Worm (Caenorhabditis elegans): ENCODE measurements around the gene ZC190.7.
"Not testable (repeated sequence)": the region's sequence is repeated elsewhere in the genome, so short reads cannot be mapped to it uniquely, and the experiment has no call there.

Gene ZC190.7

DNA sequence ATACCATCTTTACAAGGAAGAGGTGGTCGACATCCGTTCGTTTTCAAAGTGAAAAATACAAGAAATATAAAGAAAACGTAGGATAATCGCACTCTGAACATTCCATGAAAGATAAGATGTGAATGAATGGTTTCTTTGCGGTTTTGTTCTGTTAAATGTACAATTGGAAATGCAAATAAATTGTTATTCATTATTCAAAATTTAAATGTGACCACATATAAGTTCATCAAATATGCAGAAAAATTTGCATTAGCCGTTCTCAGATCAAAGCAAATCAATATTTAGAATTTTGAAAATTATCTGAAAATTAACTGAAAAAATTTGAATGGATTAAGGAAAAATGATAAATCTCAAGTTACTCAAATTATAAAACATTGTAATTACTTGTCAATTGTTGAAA lies 25.2 kb upstream of the ZC190.7 start, which contains the start of gene ZC178.2:
TSS of gene ZC178.2 (minus strand) at position 101 of the 400 bp plus-strand sequence.
- no peak for TF ChIP-seq Y75B8A.6 (GFP tag; IDR thresholded peaks at IDR 0.05)
- no peak for TF ChIP-seq unc-130 (GFP tag; optimal IDR thresholded peaks at IDR 0.05)
- no peak for TF ChIP-seq aha-1 (tag)
- TF ChIP-seq nhr-111 (GFP tag; optimal IDR thresholded peaks at IDR 0.05) = no peak

DNA sequence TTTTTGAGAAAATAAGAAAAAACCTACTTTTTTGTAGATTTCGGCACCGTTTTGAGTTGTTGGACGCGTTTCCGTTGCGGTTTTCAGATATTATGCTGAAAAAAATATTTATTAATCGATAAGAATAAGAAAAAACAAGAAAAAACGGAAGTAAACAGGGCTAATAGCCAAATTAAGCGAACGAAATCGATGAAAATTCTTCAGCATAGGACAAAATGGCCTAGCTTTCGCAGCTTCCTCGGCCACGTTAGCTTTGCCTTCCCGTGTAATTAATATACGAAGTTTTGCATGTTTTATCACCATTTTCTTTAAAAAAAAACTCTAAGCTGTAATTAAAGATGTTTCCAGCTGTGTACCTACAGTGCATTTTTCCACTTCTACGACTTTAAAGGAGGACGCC lies 9.6 kb upstream of the ZC190.7 start, which contains the start of gene ZC190.10:
TSS of gene ZC190.10 (minus strand) at position 101 of the 400 bp plus-strand sequence.
- not testable (repeated sequence) for TF ChIP-seq ceh-20 (GFP tag; IDR thresholded peaks at IDR 0.05); unc-39 (tag; optimal IDR thresholded peaks at IDR 0.05); nhr-25 (tag; optimal IDR thresholded peaks at IDR 0.05; ENCODE audit: borderline replicate concordance, insufficient read depth)

DNA sequence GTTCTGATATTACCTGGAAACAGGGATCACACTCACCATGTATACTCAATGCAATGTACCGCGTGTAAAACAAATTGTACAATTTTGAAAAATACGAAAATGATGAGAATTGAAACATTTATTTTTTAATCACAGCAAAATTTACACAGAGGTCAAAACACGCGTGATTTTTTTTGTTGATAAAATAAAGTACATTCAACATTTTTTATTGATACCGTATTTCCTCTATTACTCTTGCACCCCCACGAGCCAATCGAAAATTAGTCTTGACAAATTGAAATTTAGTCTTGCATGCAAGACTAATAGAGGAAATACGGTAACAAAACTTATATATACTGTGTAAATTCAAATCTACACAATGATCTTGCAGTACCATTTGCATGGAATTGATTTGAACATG lies 1.0 kb upstream of the ZC190.7 start, which contains the start of gene ZC190.8:
TSS of gene ZC190.8 (minus strand) at position 101 of the 400 bp plus-strand sequence.
- peak; percentile 23 for TF ChIP-seq aha-1 (tag)
- TF ChIP-seq mdl-1 (tag; optimal IDR thresholded peaks at IDR 0.05) = no peak

DNA sequence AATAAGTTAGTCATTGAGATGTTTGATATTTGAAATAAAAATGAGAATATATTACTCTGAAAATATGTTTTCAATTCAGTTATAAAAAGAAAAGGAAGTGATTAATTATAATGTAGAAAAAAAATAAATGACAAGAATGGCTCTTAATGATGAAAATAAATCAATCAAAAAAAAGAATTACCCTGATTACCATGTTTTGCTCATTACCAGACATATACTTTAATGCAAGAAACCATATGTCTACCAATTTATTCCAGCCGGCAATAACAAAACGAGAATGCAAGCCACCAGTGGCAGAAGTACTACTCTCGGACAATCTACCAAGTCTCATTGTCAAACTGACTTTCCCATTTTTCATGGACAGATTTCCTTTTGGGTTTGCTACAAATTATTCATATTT lies 2.9 kb downstream of the ZC190.7 start:
- TF ChIP-seq arid-1 (GFP tag; conservative IDR thresholded peaks at IDR 0.05) = no peak
- no peak for TF ChIP-seq Y48G9A.11 (GFP tag; IDR thresholded peaks at IDR 0.05)

DNA sequence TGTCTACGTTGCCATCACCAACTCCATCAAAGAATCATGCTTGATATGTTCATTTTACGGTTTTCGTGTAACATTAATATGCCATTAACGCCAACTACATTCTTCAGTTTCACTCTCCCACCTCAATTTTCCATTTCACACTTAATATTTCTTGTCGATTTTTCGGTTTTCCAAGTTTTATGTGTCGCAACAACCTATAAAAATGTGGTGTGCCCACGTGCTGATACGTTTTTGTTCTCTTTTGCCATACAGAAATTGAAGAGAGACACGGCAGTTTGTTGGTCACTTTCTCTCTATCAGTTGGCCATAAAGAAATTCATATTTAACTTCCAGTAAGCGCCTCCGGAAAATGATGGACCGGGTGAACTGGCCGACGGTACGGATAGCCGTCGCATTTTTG lies 3.9 kb downstream of the ZC190.7 start, which contains the start of gene cln-3.3:
TSS of gene cln-3.3 (plus strand) at position 334 of the 400 bp plus-strand sequence.
- no peak for TF ChIP-seq lsy-2 (tag; optimal IDR thresholded peaks at IDR 0.05)
- no peak for TF ChIP-seq daf-16 (GFP tag; optimal IDR thresholded peaks at IDR 0.05)
- peak; percentile 67 for TF ChIP-seq daf-16 (tag; optimal IDR thresholded peaks at IDR 0.05)
- peak in 1 of 2 experiments; percentile 42 for TF ChIP-seq mdl-1 (tag; optimal IDR thresholded peaks at IDR 0.05)
- peak; percentile 66 for TF ChIP-seq pqm-1 (tag; optimal IDR thresholded peaks at IDR 0.05)
- TF ChIP-seq mxl-3 (GFP tag; optimal IDR thresholded peaks at IDR 0.05) = peak; percentile 58
- TF ChIP-seq php-3 (GFP tag; IDR thresholded peaks at IDR 0.05) = peak; percentile 93
- no peak for TF ChIP-seq dmd-8 (GFP tag; IDR thresholded peaks at IDR 0.05)
- no peak for TF ChIP-seq mxl-2 (GFP tag; conservative IDR thresholded peaks at IDR 0.05)

DNA sequence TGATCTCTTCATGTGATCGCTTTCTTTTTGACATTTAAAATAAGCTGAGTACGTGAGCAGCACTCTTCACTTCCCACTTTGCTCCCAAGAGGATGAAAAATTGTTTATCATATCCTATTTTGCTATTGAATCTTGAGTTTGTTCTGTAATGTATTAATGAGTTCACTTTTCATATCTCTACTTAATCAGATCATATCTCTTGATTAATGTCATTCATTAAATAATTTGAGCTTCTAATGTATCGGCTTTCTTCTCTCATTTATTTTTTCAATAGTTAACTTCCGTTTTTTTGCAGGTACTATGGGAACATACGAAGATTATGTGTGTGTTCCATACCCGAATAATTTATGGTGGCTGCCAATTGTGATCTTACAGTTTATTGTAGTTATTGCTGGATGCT lies 5.6 kb downstream of the ZC190.7 start, which contains the start of gene ZC190.2:
TSS of gene ZC190.2 (plus strand) at position 301 of the 400 bp plus-strand sequence.
- TF ChIP-seq unc-62 (GFP tag; optimal IDR thresholded peaks at IDR 0.05 in 1 of 2) = no peak
- no peak for TF ChIP-seq unc-62 (tag; optimal IDR thresholded peaks at IDR 0.05)
- TF ChIP-seq vab-7 (GFP tag; IDR thresholded peaks at IDR 0.05) = no peak
- TF ChIP-seq nhr-76 (tag; optimal IDR thresholded peaks at IDR 0.05) = no peak
- no peak for TF ChIP-seq Y75B8A.6 (GFP tag; IDR thresholded peaks at IDR 0.05)
- TF ChIP-seq nhr-237 (tag; optimal IDR thresholded peaks at IDR 0.05) = no peak
- TF ChIP-seq zip-11 (GFP tag; IDR thresholded peaks at IDR 0.05) = no peak

DNA sequence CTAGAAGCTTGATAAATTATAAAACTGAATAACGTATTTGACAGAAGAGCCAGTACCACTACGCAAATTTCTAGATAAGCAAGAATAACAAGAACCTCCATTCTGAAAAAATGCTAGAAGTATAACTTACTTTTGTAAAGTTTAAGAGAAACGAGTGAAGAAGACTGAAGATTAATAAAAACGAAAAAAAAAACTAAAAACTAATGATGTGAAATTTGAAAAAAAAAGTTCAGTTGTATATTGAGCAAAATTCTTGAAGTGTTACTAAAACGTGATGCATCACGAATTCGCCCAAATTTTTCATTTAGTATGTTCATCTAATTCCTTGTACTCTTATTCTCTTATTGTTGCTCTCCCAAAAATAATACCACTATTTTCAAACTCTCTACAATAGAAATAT lies 9.5 kb downstream of the ZC190.7 start, which contains the start of gene ZC190.6:
TSS of gene ZC190.6 (minus strand) at position 101 of the 400 bp plus-strand sequence.
- TF ChIP-seq ces-1 (GFP tag; optimal IDR thresholded peaks at IDR 0.05) = no peak
- no peak for TF ChIP-seq lin-1 (GFP tag; IDR thresholded peaks at IDR 0.05)
- TF ChIP-seq F10B5.3 (tag; optimal IDR thresholded peaks at IDR 0.05) = no peak
- TF ChIP-seq duxl-1 (tag; optimal IDR thresholded peaks at IDR 0.05; ENCODE audit: poor library complexity) = no peak
- no peak for TF ChIP-seq nhr-111 (GFP tag; optimal IDR thresholded peaks at IDR 0.05)

Data from whole organism, L4 larva.